Fruit fly (Drosophila melanogaster) whole organism, embryonic: ENCODE measurements around the gene Torsin.

ENCODE experiments used
- Asciz ChIP-seq: fragments of 200-800 bp; sonication (Bioruptor generic); optimal IDR thresholded peaks from 2 replicates; lab custom pipeline; 2017; ENCODE audit warnings: missing biosample characterization, mild to moderate bottlenecking, missing genetic modification characterization, missing genetic modification reagents
- Blimp-1 ChIP-seq: fragments of 200-800 bp; sonication (Bioruptor generic); optimal IDR thresholded peaks from 3 replicates; lab custom pipeline; 2018; ENCODE audit warnings: missing biosample characterization, missing genetic modification characterization, mild to moderate bottlenecking, moderate library complexity, missing genetic modification reagents
- BtbVII ChIP-seq: fragments of 200-800 bp; sonication (Bioruptor generic); optimal IDR thresholded peaks from 3 replicates; lab custom pipeline; 2017; ENCODE audit warnings: missing biosample characterization, mild to moderate bottlenecking, missing genetic modification characterization
- CG1024 ChIP-seq: fragments of 200-800 bp; sonication (Bioruptor generic); IDR thresholded peaks from 2 replicates; pipeline ENCODE4 v1.3.6; 2022; ENCODE audit warnings: missing biosample characterization, missing genetic modification characterization
- CG10267 ChIP-seq: fragments of 200-800 bp; sonication (Bioruptor generic); optimal IDR thresholded peaks from 2 replicates; lab custom pipeline; 2018; ENCODE audit warnings: missing biosample characterization, mild to moderate bottlenecking, missing genetic modification characterization, moderate library complexity
- CG10321 ChIP-seq: fragments of 200-800 bp; sonication (Bioruptor generic); IDR thresholded peaks from 2 replicates; pipeline ENCODE4 v1.3.6; 2022; ENCODE audit warnings: missing biosample characterization, missing genetic modification characterization
- CG10462 ChIP-seq: fragments of 200-800 bp; sonication (Bioruptor generic); optimal IDR thresholded peaks from 2 replicates; lab custom pipeline; 2016; ENCODE audit warnings: missing biosample characterization, missing genetic modification characterization
- CG11696 ChIP-seq: fragments of 200-800 bp; sonication (Bioruptor generic); IDR thresholded peaks from 2 replicates; pipeline ENCODE4 v1.3.6; 2022; ENCODE audit warnings: missing biosample characterization, missing genetic modification characterization
- CG12104 ChIP-seq: fragments of 200-800 bp; sonication (Bioruptor generic); optimal IDR thresholded peaks from 3 replicates; lab custom pipeline; 2016; ENCODE audit warnings: missing biosample characterization, missing genetic modification characterization
- CG1233 ChIP-seq: fragments of 200-800 bp; sonication (Bioruptor generic); optimal IDR thresholded peaks from 4 replicates; lab custom pipeline; 2018; ENCODE audit warnings: missing biosample characterization, mild to moderate bottlenecking, missing genetic modification characterization
- CG14050 ChIP-seq: fragments of 200-800 bp; sonication (Bioruptor generic); IDR thresholded peaks from 3 replicates; pipeline ENCODE4 v1.3.6; 2022; ENCODE audit warnings: missing biosample characterization, missing genetic modification characterization
- CG15601 ChIP-seq: fragments of 200-800 bp; sonication (Bioruptor generic); optimal IDR thresholded peaks from 3 replicates; lab custom pipeline; 2019; ENCODE audit warnings: missing biosample characterization, mild to moderate bottlenecking, missing genetic modification characterization, moderate library complexity
- CG17802 ChIP-seq: fragments of 200-800 bp; sonication (Bioruptor generic); optimal IDR thresholded peaks from 2 replicates; lab custom pipeline; 2018; ENCODE audit warnings: missing biosample characterization, mild to moderate bottlenecking, missing genetic modification characterization, moderate library complexity
- CG18764 ChIP-seq: fragments of 200-800 bp; sonication (Bioruptor generic); optimal IDR thresholded peaks from 3 replicates; lab custom pipeline; 2016; ENCODE audit warnings: missing biosample characterization, missing genetic modification characterization
- CG31224 ChIP-seq: fragments of 200-800 bp; sonication (Bioruptor generic); IDR thresholded peaks from 2 replicates; pipeline ENCODE4 v1.3.6; 2022; ENCODE audit warnings: missing biosample characterization, missing genetic modification characterization
- CG33213 ChIP-seq: fragments of 200-800 bp; sonication (Bioruptor generic); optimal IDR thresholded peaks from 3 replicates; lab custom pipeline; 2016; ENCODE audit warnings: missing biosample characterization, missing genetic modification characterization
- CG6683 ChIP-seq: fragments of 200-800 bp; sonication (Bioruptor generic); optimal IDR thresholded peaks from 2 replicates; lab custom pipeline; 2017; ENCODE audit warnings: missing biosample characterization, mild to moderate bottlenecking, missing genetic modification characterization, missing genetic modification reagents
- CG7556 ChIP-seq: fragments of 200-800 bp; sonication (Bioruptor generic); optimal IDR thresholded peaks from 2 replicates; lab custom pipeline; 2017; ENCODE audit warnings: missing biosample characterization, mild to moderate bottlenecking, missing genetic modification characterization
- CG7786 ChIP-seq: fragments of 200-800 bp; sonication (Bioruptor generic); optimal IDR thresholded peaks from 2 replicates; lab custom pipeline; 2016; ENCODE audit warnings: missing biosample characterization, missing genetic modification characterization
- CG8388 ChIP-seq: fragments of 200-800 bp; sonication (Bioruptor generic); optimal IDR thresholded peaks from 2 replicates; lab custom pipeline; 2019; ENCODE audit warnings: missing biosample characterization, mild to moderate bottlenecking, missing genetic modification characterization, moderate library complexity
- CG8478 ChIP-seq: fragments of >200 bp; optimal IDR thresholded peaks from 2 replicates; lab custom pipeline; 2018
- Dbx ChIP-seq: fragments of 200-800 bp; sonication (Bioruptor generic); IDR thresholded peaks from 3 replicates; pipeline ENCODE4 v1.3.6; 2022; ENCODE audit warnings: missing biosample characterization, missing genetic modification characterization
- Dp ChIP-seq: fragments of 200-800 bp; sonication (Bioruptor generic); optimal IDR thresholded peaks from 2 replicates; lab custom pipeline; 2018; ENCODE audit warnings: missing biosample characterization, mild to moderate bottlenecking, missing genetic modification characterization, moderate library complexity
- Drgx ChIP-seq: fragments of 200-800 bp; sonication (Bioruptor generic); IDR thresholded peaks from 2 replicates; pipeline ENCODE4 v1.3.6; 2022; ENCODE audit warnings: missing biosample characterization, missing genetic modification characterization
- Hr3 ChIP-seq: fragments of 200-800 bp; sonication (Bioruptor generic); optimal IDR thresholded peaks from 3 replicates; lab custom pipeline; 2016; ENCODE audit warnings: missing biosample characterization, missing genetic modification characterization
- Jarid2 ChIP-seq: fragments of 200-800 bp; sonication (Bioruptor generic); optimal IDR thresholded peaks from 3 replicates; lab custom pipeline; 2017; ENCODE audit warnings: mild to moderate bottlenecking, missing biosample characterization, missing genetic modification reagents, missing genetic modification characterization
- Meics ChIP-seq: fragments of 200-800 bp; sonication (Bioruptor generic); optimal IDR thresholded peaks from 2 replicates; lab custom pipeline; 2017; ENCODE audit warnings: missing biosample characterization, mild to moderate bottlenecking, missing genetic modification characterization
- Neu2 ChIP-seq: fragments of 200-800 bp; sonication (Bioruptor generic); optimal IDR thresholded peaks from 3 replicates; lab custom pipeline; 2016; ENCODE audit warnings: missing biosample characterization, missing genetic modification characterization, borderline replicate concordance
- Nf-YC ChIP-seq: fragments of 200-800 bp; optimal IDR thresholded peaks from 3 replicates; lab custom pipeline; 2019; ENCODE audit warnings: missing biosample characterization, mild to moderate bottlenecking, missing genetic modification characterization, moderate library complexity
- Ravus ChIP-seq: fragments of 200-800 bp; sonication (Bioruptor generic); IDR thresholded peaks from 2 replicates; pipeline ENCODE4 v1.3.6; 2022; ENCODE audit warnings: missing biosample characterization, missing genetic modification characterization
- Rx ChIP-seq: fragments of 200-800 bp; sonication (Bioruptor generic); IDR thresholded peaks from 2 replicates; pipeline ENCODE4 v1.3.6; 2022; ENCODE audit warnings: missing biosample characterization, missing genetic modification characterization
- Sox100B ChIP-seq: fragments of 200-800 bp; sonication (Bioruptor generic); optimal IDR thresholded peaks from 3 replicates; lab custom pipeline; 2018; ENCODE audit warnings: missing biosample characterization, mild to moderate bottlenecking, missing genetic modification characterization
- YL-1 ChIP-seq: fragments of 200-800 bp; sonication (Bioruptor generic); optimal IDR thresholded peaks from 3 replicates; lab custom pipeline; 2017; ENCODE audit warnings: missing biosample characterization, mild to moderate bottlenecking, missing genetic modification characterization
- bigmax ChIP-seq: fragments of 200-800 bp; sonication (Bioruptor generic); optimal IDR thresholded peaks from 2 replicates; lab custom pipeline; 2018; ENCODE audit warnings: missing biosample characterization, mild to moderate bottlenecking, missing genetic modification characterization
- cg ChIP-seq: fragments of 200-800 bp; sonication (Bioruptor generic); optimal IDR thresholded peaks from 3 replicates; lab custom pipeline; 2019; ENCODE audit warnings: missing biosample characterization, mild to moderate bottlenecking, missing genetic modification characterization, moderate library complexity
- fd3F ChIP-seq: fragments of 200-800 bp; sonication (Bioruptor generic); optimal IDR thresholded peaks from 2 replicates; lab custom pipeline; 2018; ENCODE audit warnings: missing biosample characterization, mild to moderate bottlenecking, missing genetic modification characterization, moderate library complexity
- gt ChIP-seq: fragments of 200-800 bp; sonication (Bioruptor generic); IDR thresholded peaks from 2 replicates; pipeline ENCODE4 v1.3.6; 2022; ENCODE audit warnings: missing biosample characterization, missing genetic modification characterization
- ham ChIP-seq: fragments of 200-800 bp; sonication (Bioruptor generic); IDR thresholded peaks from 2 replicates; pipeline ENCODE4 v1.3.6; 2022; ENCODE audit warnings: missing biosample characterization, missing genetic modification characterization
- kah ChIP-seq: fragments of 200-800 bp; sonication (Bioruptor generic); optimal IDR thresholded peaks from 2 replicates; lab custom pipeline; 2018; ENCODE audit warnings: missing biosample characterization, mild to moderate bottlenecking, missing genetic modification characterization
- klu ChIP-seq: fragments of 200-800 bp; sonication (Bioruptor generic); IDR thresholded peaks from 2 replicates; pipeline ENCODE4 v1.3.6; 2022; ENCODE audit warnings: missing biosample characterization, missing genetic modification characterization
- luna ChIP-seq: fragments of 200-800 bp; sonication (Bioruptor generic); optimal IDR thresholded peaks from 2 replicates; lab custom pipeline; 2016; ENCODE audit warnings: missing biosample characterization, missing genetic modification characterization
- maf-S ChIP-seq: fragments of 200-800 bp; sonication (Bioruptor generic); optimal IDR thresholded peaks from 2 replicates; lab custom pipeline; 2016; ENCODE audit warnings: missing biosample characterization, missing genetic modification characterization
- mirr ChIP-seq: fragments of 200-800 bp; sonication (Bioruptor generic); optimal IDR thresholded peaks from 3 replicates; lab custom pipeline; 2018; ENCODE audit warnings: missing biosample characterization, mild to moderate bottlenecking, missing genetic modification characterization
- nerfin-2 ChIP-seq: fragments of 200-800 bp; sonication (Bioruptor generic); IDR thresholded peaks from 2 replicates; pipeline ENCODE4 v1.3.6; 2022; ENCODE audit warnings: missing biosample characterization, missing genetic modification characterization; ENCODE audit not compliant: partially characterized antibody
- oc ChIP-seq: fragments of 200-800 bp; sonication (Bioruptor generic); optimal IDR thresholded peaks from 2 replicates; lab custom pipeline; 2018; ENCODE audit warnings: missing biosample characterization, mild to moderate bottlenecking, missing genetic modification characterization, moderate library complexity
- pzg ChIP-seq: fragments of 200-800 bp; sonication (Bioruptor generic); optimal IDR thresholded peaks from 3 replicates; lab custom pipeline; 2018; ENCODE audit warnings: missing biosample characterization, mild to moderate bottlenecking, missing genetic modification characterization, moderate library complexity
- sima ChIP-seq: fragments of 200-800 bp; sonication (Bioruptor generic); optimal IDR thresholded peaks from 2 replicates; lab custom pipeline; 2016; ENCODE audit warnings: missing biosample characterization, missing genetic modification characterization
- ttk ChIP-seq: fragments of 200-800 bp; sonication (Bioruptor generic); IDR thresholded peaks from 2 replicates; pipeline ENCODE4 v2.1.2; 2022; ENCODE audit warnings: missing biosample characterization, missing genetic modification characterization
- zf30C ChIP-seq: fragments of 200-800 bp; sonication (Bioruptor generic); optimal IDR thresholded peaks from 3 replicates; lab custom pipeline; 2018; ENCODE audit warnings: missing biosample characterization, mild to moderate bottlenecking, missing genetic modification characterization
- zfh1 ChIP-seq: fragments of 200-800 bp; sonication (Bioruptor generic); IDR thresholded peaks from 3 replicates; pipeline ENCODE4 v1.3.6; 2022; ENCODE audit warnings: missing biosample characterization, missing genetic modification characterization

The Torsin gene

dm6 chrX:4666650-4667360 is 17.0 kb upstream of the Torsin start, which contains the start of gene CG3009 (continued):
- TF ChIP-seq CG14050 (peak; percentile 96), YL-1 (GFP tag; lab: Kevin White, UChicago) (peak; percentile 95), CG33213 (GFP tag; lab: Kevin White, UChicago) (peak; percentile 96), CG31224 (peak; percentile 95), bigmax (GFP tag; lab: Kevin White, UChicago) (peak; percentile 46), kah (GFP tag; lab: Kevin White, UChicago) (peak; percentile 94), sima (GFP tag; lab: Kevin White, UChicago) (peak; percentile 92), cg (peak; percentile 27), Ravus (GFP tag; lab: Robert Waterston, UW) (peak; percentile 93), Dp (GFP tag; lab: Kevin White, UChicago) (peak; percentile 39), CG6683 (GFP tag; lab: Kevin White, UChicago) (peak; percentile 95), CG17802 (tag; lab: Kevin White, UChicago) (peak; percentile 84), nerfin-2 (GFP tag; lab: Robert Waterston, UW) (no peak), zf30C (peak; percentile 16), Rx (GFP tag; lab: Robert Waterston, UW) (peak; percentile 94), CG1024 (peak; percentile 90), maf-S (GFP tag; lab: Kevin White, UChicago) (peak; percentile 97), CG11696 (GFP tag; lab: Robert Waterston, UW) (peak; percentile 90), Drgx (peak; percentile 98), oc (peak; percentile 95), mirr (GFP tag; lab: Kevin White, UChicago) (peak; percentile 97), Meics (GFP tag; lab: Kevin White, UChicago) (peak; percentile 98), Jarid2 (peak; percentile 88), CG18764 (GFP tag; lab: Kevin White, UChicago) (peak; percentile 92), gt (GFP tag; lab: Robert Waterston, UW) (peak; percentile 92), ttk (peak; percentile 95), ham (GFP tag; lab: Robert Waterston, UW) (peak; percentile 96), Neu2 (peak; percentile 88), Nf-YC (tag; lab: Kevin White, UChicago) (peak; percentile 92), luna (GFP tag; lab: Kevin White, UChicago) (peak; percentile 95), Hr3 (GFP tag; lab: Kevin White, UChicago) (peak; percentile 96), Asciz (GFP tag; lab: Kevin White, UChicago) (peak; percentile 94), zfh1 (GFP tag; lab: Robert Waterston, UW) (peak; percentile 97), Sox100B (GFP tag; lab: Kevin White, UChicago) (peak; percentile 95), CG12104 (GFP tag; lab: Kevin White, UChicago) (peak; percentile 93), CG1233 (peak; percentile 95), Dbx (peak; percentile 98), klu (peak; percentile 98), Blimp-1 (GFP tag; lab: Kevin White, UChicago) (peak; percentile 94), CG10462 (GFP tag; lab: Kevin White, UChicago) (peak; percentile 94), fd3F (peak; percentile 96), pzg (GFP tag; lab: Kevin White, UChicago) (peak; percentile 45), CG7786 (GFP tag; lab: Kevin White, UChicago) (peak; percentile 98), CG8478 (lab: Kevin White, UChicago) (no peak), CG10267 (tag; lab: Kevin White, UChicago) (peak; percentile 88), CG8388 (peak; percentile 94), BtbVII (GFP tag; lab: Kevin White, UChicago) (peak; percentile 97), CG7556 (peak; percentile 98), CG15601 (tag; lab: Kevin White, UChicago) (peak; percentile 92), CG10321 (GFP tag; lab: Robert Waterston, UW) (peak; percentile 82)
